Fruit fly (Drosophila melanogaster) whole organism: Measurements from ENCODE around the gene GMF.

Experiments
- CG8478 ChIP-seq: fragments of >200 bp; optimal IDR thresholded peaks from 2 replicates; lab custom pipeline; 2018; ENCODE audit warnings: inconsistent platforms
- Dll ChIP-seq: fragments of >200 bp; optimal IDR thresholded peaks from 2 replicates; lab custom pipeline; 2017
- EcR ChIP-seq, 2 experiments: fragments of >200 bp; optimal IDR thresholded peaks; 2 replicates each; lab custom pipeline; 2017; ENCODE audit warnings: missing biosample characterization in 2 of 2, missing genetic modification characterization in 2 of 2, missing genetic modification reagents in 2 of 2
- pan ChIP-seq: fragments of >200 bp; optimal IDR thresholded peaks from 2 replicates; lab custom pipeline; 2017
- psq ChIP-seq: fragments of >200 bp; optimal IDR thresholded peaks from 2 replicates; lab custom pipeline; 2017
- usp ChIP-seq: fragments of >200 bp; optimal IDR thresholded peaks from 2 replicates; lab custom pipeline; 2017; ENCODE audit warnings: missing biosample characterization, missing genetic modification characterization, mixed read lengths

GMF gene

dm6 chr2L:16257227-16258071 lies 45.3 kb downstream of the GMF start, which contains the start of the genes PRL-1 and EndoGI:
Gene PRL-1 (minus strand): TSS chr2L:16257606.
Gene EndoGI (plus strand): TSS chr2L:16257688.
- no peak for TF ChIP-seq usp
- no peak for TF ChIP-seq Dll (lab: Kevin White, UChicago)
- TF ChIP-seq CG8478 (lab: Kevin White, UChicago) = peak; percentile 47

- TF ChIP-seq pan (lab: Kevin White, UChicago) (no peak), EcR (GFP tag; optimal IDR thresholded peaks at IDR 0.05; lab: Kevin White, UChicago) (no peak), usp (no peak), Dll (lab: Kevin White, UChicago) (no peak), CG8478 (lab: Kevin White, UChicago) (no peak), psq (lab: Kevin White, UChicago) (no peak)
Measured at dm6 chr2L:16256118-16256435, 46.7 kb downstream of the GMF start.

- TF ChIP-seq EcR (GFP tag; optimal IDR thresholded peaks at IDR 0.05; lab: Kevin White, UChicago) (no peak), pan (lab: Kevin White, UChicago) (no peak), usp (no peak), Dll (lab: Kevin White, UChicago) (no peak), psq (lab: Kevin White, UChicago) (no peak)
Measured at dm6 chr2L:16255232-16256117, 47.3 kb downstream of the GMF start.
